Worm (Caenorhabditis elegans) whole organism, L4 larva: ENCODE results near the gene piit-1.

ENCODE experiments used
- T20F7.1 ChIP-seq: fragments of 200-800 bp; sonication (Bioruptor generic); optimal IDR thresholded peaks from 2 replicates; lab custom pipeline; 2018; ENCODE audit warnings: mild to moderate bottlenecking, missing genetic modification characterization, missing compliant biosample characterization
- aly-2 ChIP-seq: sonication (generic microtip); optimal IDR thresholded peaks from 2 replicates; lab custom pipeline; 2018; ENCODE audit warnings: missing biosample characterization, missing genetic modification characterization
- ama-1 ChIP-seq: fragments of 150-350 bp; optimal IDR thresholded peaks from 2 replicates; lab custom pipeline; 2014; ENCODE audit warnings: inconsistent platforms, mixed read lengths
- daf-12 ChIP-seq: fragments of 150-350 bp; optimal IDR thresholded peaks from 2 replicates; lab custom pipeline; 2014; ENCODE audit warnings: missing biosample characterization, missing genetic modification reagents, missing genetic modification characterization
- fos-1 ChIP-seq: fragments of 150-350 bp; optimal IDR thresholded peaks from 2 replicates; lab custom pipeline; 2014; ENCODE audit warnings: missing biosample characterization, missing genetic modification characterization
- nhr-102 ChIP-seq: sonication (generic microtip); optimal IDR thresholded peaks from 2 replicates; lab custom pipeline; 2016; ENCODE audit warnings: mild to moderate bottlenecking, missing genetic modification characterization, moderate library complexity, missing compliant biosample characterization
- skn-1 ChIP-seq: fragments of 150-350 bp; optimal IDR thresholded peaks from 2 replicates; lab custom pipeline; 2014; ENCODE audit warnings: missing biosample characterization, missing genetic modification characterization
- unc-62 ChIP-seq, 3 experiments: fragments of 150-350 bp in 1 of 3; sonication (generic microtip); optimal IDR thresholded peaks in 2 of 3; peaks in 1 of 3; 1 replicate in 1 of 3; 2 replicates in 2 of 3; lab custom pipeline; 2014 to 2017; ENCODE audit warnings: missing biosample characterization in 3 of 3, missing genetic modification characterization in 3 of 3, missing genetic modification reagents in 3 of 3, missing genotype in 1 of 3

DNA sequence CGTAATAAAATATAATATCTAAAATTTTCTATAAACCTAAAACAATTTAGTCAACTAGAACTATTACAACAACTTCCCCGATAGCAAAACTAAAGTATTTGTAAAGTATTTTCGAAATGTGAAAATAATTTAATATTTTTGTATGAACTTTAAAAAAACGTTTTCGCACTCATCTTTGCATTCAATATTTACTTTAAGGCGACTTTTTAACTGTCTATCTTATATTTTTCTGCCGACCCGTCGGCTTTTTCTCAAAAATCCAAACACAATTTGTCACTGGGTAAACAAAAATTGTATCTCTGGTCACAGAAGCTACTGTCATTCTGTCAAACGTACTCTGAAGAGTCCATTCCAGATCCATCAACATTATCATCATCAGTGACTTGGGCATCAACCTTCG lies 4.7 kb downstream of the piit-1 start:
- TF ChIP-seq nhr-102 (tag; lab: Kevin White, UChicago) (no peak), daf-12 (no peak), skn-1 (tag; lab: Kevin White, UChicago) (no peak), unc-62 (GFP tag; optimal IDR thresholded peaks at IDR 0.05 in 1 of 2; lab: Kevin White, UChicago) (no peak), unc-62 (tag; optimal IDR thresholded peaks at IDR 0.05; lab: Kevin White, UChicago) (no peak), ama-1 (no peak), fos-1 (no peak), aly-2 (tag; lab: Kevin White, UChicago) (no peak), T20F7.1 (GFP tag; lab: Kevin White, UChicago) (no peak)
